ENCODE assay signal across 5 worm cellular contexts in genomic region chrX:16039173-16039572, ce11.
TF ChIP-seq lines count a peak whose summit lies in the region.

No protein-coding gene starts in this region.

TF ChIP-seq in whole organism, L1 larva, 84 proteins besides CTCF, POLR2A, EP300 and RAD21:
- TF ChIP-seq elt-2 (tag; optimal IDR thresholded peaks at IDR 0.05; lab: Kevin White, UChicago) (peak; percentile 27), lin-39 (tag; optimal IDR thresholded peaks at IDR 0.05; lab: Kevin White, UChicago) (no peak), nhr-20 (tag; optimal IDR thresholded peaks at IDR 0.05; lab: Kevin White, UChicago) (peak; percentile 44)

TF ChIP-seq in whole organism, L2 larva, 48 proteins besides CTCF, POLR2A, EP300 and RAD21:
- TF ChIP-seq lin-39 (tag; optimal IDR thresholded peaks at IDR 0.05; lab: Kevin White, UChicago) (no peak), fos-1 (tag; optimal IDR thresholded peaks at IDR 0.05; lab: Kevin White, UChicago) (peak; percentile 5), peb-1 (tag; optimal IDR thresholded peaks at IDR 0.05; lab: Kevin White, UChicago) (no peak), ceh-16 (tag; optimal IDR thresholded peaks at IDR 0.05; lab: Kevin White, UChicago) (no peak), aly-2 (tag; optimal IDR thresholded peaks at IDR 0.05; lab: Kevin White, UChicago) (no peak), zag-1 (tag; optimal IDR thresholded peaks at IDR 0.05; lab: Kevin White, UChicago) (no peak)

TF ChIP-seq in whole organism, L3 larva, 47 proteins besides CTCF, POLR2A, EP300 and RAD21:
- peak; percentile 52 for TF ChIP-seq pqm-1 (tag; optimal IDR thresholded peaks at IDR 0.05; lab: Kevin White, UChicago)
- TF ChIP-seq ceh-16 (tag; optimal IDR thresholded peaks at IDR 0.05; lab: Kevin White, UChicago), result no peak
- TF ChIP-seq nhr-25 (tag; optimal IDR thresholded peaks at IDR 0.05; lab: Kevin White, UChicago), result no peak
- peak; percentile 57 for TF ChIP-seq elt-2 (tag; optimal IDR thresholded peaks at IDR 0.05; lab: Kevin White, UChicago)

TF ChIP-seq in whole organism, L4 larva, 104 proteins besides CTCF, POLR2A, EP300 and RAD21:
- TF ChIP-seq dmd-6 (GFP tag; IDR thresholded peaks at IDR 0.05; lab: Robert Waterston, UW) (peak; percentile 43), nhr-28 (tag; optimal IDR thresholded peaks at IDR 0.05; lab: Kevin White, UChicago) (peak; percentile 82), Y105C5A.15 (GFP tag; IDR thresholded peaks at IDR 0.05; lab: Robert Waterston, UW) (no peak), ZK337.2 (GFP tag; IDR thresholded peaks at IDR 0.05; lab: Robert Waterston, UW) (no peak), mdl-1 (tag; optimal IDR thresholded peaks at IDR 0.05; lab: Kevin White, UChicago) (peak in 1 of 2 experiments; percentile 3), hlh-11 (tag; optimal IDR thresholded peaks at IDR 0.05; lab: Kevin White, UChicago) (peak; percentile 46), nhr-77 (tag; optimal IDR thresholded peaks at IDR 0.05; lab: Kevin White, UChicago) (peak; percentile 47), dve-1 (tag; optimal IDR thresholded peaks at IDR 0.05; lab: Kevin White, UChicago; ENCODE audit: insufficient read depth) (peak; percentile 46), daf-16 (GFP tag; optimal IDR thresholded peaks at IDR 0.05; lab: Kevin White, UChicago) (no peak), daf-16 (tag; optimal IDR thresholded peaks at IDR 0.05; lab: Kevin White, UChicago) (peak; percentile 61), egl-27 (tag; optimal IDR thresholded peaks at IDR 0.05; lab: Kevin White, UChicago) (no peak)

TF ChIP-seq in whole organism, young adult, 124 proteins besides CTCF, POLR2A, EP300 and RAD21:
- TF ChIP-seq ceh-40 (GFP tag; IDR thresholded peaks at IDR 0.05; lab: Robert Waterston, UW) (no peak), F55B11.4 (tag; optimal IDR thresholded peaks at IDR 0.05; lab: Kevin White, UChicago; ENCODE audit: borderline replicate concordance, insufficient read depth) (no peak), nhr-80 (tag; optimal IDR thresholded peaks at IDR 0.05; lab: Kevin White, UChicago) (peak; percentile 25), snpc-4 (GFP tag; optimal IDR thresholded peaks at IDR 0.05; lab: Kevin White, UChicago) (no peak), snpc-4 (tag; optimal IDR thresholded peaks at IDR 0.05; lab: Kevin White, UChicago) (no peak), mxl-1 (tag; optimal IDR thresholded peaks at IDR 0.05; lab: Kevin White, UChicago) (no peak), snpc-1.3 (tag; optimal IDR thresholded peaks at IDR 0.05; lab: Kevin White, UChicago; ENCODE audit: insufficient read depth) (no peak), him-1 (tag; optimal IDR thresholded peaks at IDR 0.05; lab: Kevin White, UChicago) (no peak), fkh-3 (tag; optimal IDR thresholded peaks at IDR 0.05; lab: Kevin White, UChicago) (no peak), nfya-1 (tag; optimal IDR thresholded peaks at IDR 0.05; lab: Kevin White, UChicago; ENCODE audit: borderline replicate concordance, insufficient read depth) (no peak), ceh-91 (GFP tag; IDR thresholded peaks at IDR 0.05; lab: Robert Waterston, UW) (no peak), T26A5.8 (tag; optimal IDR thresholded peaks at IDR 0.05; lab: Kevin White, UChicago) (no peak), lir-1 (GFP tag; conservative IDR thresholded peaks at IDR 0.05; lab: Robert Waterston, UW) (no peak), cebp-1 (GFP tag; IDR thresholded peaks at IDR 0.05; lab: Robert Waterston, UW) (no peak), cebp-1 (tag; optimal IDR thresholded peaks at IDR 0.05; lab: Kevin White, UChicago) (peak; percentile 8), hrde-1 (tag; optimal IDR thresholded peaks at IDR 0.05; lab: Kevin White, UChicago; ENCODE audit: borderline replicate concordance) (no peak), F57A8.1 (GFP tag; optimal IDR thresholded peaks at IDR 0.05; lab: Kevin White, UChicago) (no peak), rec-8 (tag; optimal IDR thresholded peaks at IDR 0.05; lab: Kevin White, UChicago) (no peak)
